Worm (Caenorhabditis elegans): ENCODE measurements around the gene tag-342.

DNA sequence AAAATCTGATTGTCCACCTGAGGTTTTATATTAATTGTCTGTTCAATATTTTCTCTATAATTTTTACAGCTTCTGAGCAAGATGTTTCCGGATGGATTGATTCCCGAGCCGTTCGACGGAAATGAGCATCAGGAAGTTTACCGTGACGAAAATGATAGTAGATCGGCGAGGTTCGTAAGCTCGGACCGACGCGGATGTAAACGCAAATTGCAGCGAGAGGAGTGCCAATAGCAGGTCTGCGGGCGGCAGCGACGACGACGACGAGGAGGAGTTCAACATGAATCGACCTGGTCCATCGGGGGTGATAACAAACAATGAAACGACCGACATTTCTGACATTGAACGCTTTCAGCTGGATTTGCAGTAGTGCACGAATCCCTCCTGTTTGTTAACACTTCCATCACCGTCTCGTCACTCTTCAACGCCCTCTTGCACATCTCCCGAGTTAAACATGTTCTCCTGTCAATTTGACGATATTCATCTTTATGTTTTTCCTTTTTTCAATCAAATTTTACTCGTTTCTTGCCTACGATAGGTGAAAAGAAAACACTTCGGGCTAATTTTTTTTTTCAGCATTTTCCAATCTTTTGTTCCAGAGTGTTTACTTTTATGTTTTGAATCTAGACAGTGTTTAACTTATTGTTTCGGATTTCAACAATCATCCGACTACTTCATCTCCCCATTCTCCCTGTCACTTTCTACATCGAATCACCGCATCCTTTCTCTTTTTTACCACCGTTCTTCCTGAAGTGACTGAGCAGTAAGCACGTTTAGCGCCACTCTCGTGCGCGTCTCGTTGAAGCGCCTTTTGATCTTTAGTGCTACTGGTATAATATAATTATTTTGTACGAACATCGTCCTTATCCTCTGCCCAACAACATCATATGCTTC, 5.8 kb upstream of the tag-342 start:
- no peak for TF ChIP-seq flt-1 (GFP tag; IDR thresholded peaks at IDR 0.05)
- no peak for TF ChIP-seq ztf-29 (GFP tag; IDR thresholded peaks at IDR 0.05)
- no peak for TF ChIP-seq T22C8.4 (GFP tag; IDR thresholded peaks at IDR 0.05)
- no peak for TF ChIP-seq med-1 (GFP tag; optimal IDR thresholded peaks at IDR 0.05; ENCODE audit: insufficient read depth)

Data from whole organism, midembryonic.